Worm (Caenorhabditis elegans) whole organism, young adult: ENCODE measurements around the gene fbxb-84.

Experiments
- B0019.2 ChIP-seq: fragments of 200-800 bp; sonication (Bioruptor generic); conservative IDR thresholded peaks from 2 replicates; pipeline ENCODE4 v1.3.6; 2022; ENCODE audit warnings: missing genetic modification reagents, missing genetic modification characterization, missing compliant biosample characterization
- B0035.1 ChIP-seq: sonication (generic microtip); optimal IDR thresholded peaks from 2 replicates; lab custom pipeline; 2016; ENCODE audit warnings: missing genetic modification characterization, mild to moderate bottlenecking, missing compliant biosample characterization, missing genotype, missing genetic modification reagents
- B0336.3 ChIP-seq: fragments of 200-800 bp; sonication (Bioruptor generic); IDR thresholded peaks from 2 replicates; pipeline ENCODE4 v1.3.6; 2022; ENCODE audit warnings: missing genetic modification characterization, missing compliant biosample characterization
- F10E7.11 ChIP-seq: sonication (generic microtip); optimal IDR thresholded peaks from 2 replicates; lab custom pipeline; 2017; ENCODE audit warnings: mild to moderate bottlenecking, missing genetic modification characterization, moderate library complexity, missing compliant biosample characterization
- F23B12.7 ChIP-seq: sonication (generic microtip); optimal IDR thresholded peaks from 2 replicates; lab custom pipeline; 2017; ENCODE audit warnings: missing genetic modification characterization, mild to moderate bottlenecking, missing compliant biosample characterization, antibody characterized with exemption, moderate library complexity; ENCODE audit not compliant: insufficient read depth
- F49E8.2 ChIP-seq: sonication (generic microtip); optimal IDR thresholded peaks from 3 replicates; lab custom pipeline; 2017; ENCODE audit warnings: missing genetic modification characterization, mild to moderate bottlenecking, missing compliant biosample characterization, antibody characterized with exemption, moderate library complexity; ENCODE audit not compliant: insufficient read depth
- F57C9.4 ChIP-seq: sonication (generic microtip); optimal IDR thresholded peaks from 2 replicates; lab custom pipeline; 2017; ENCODE audit warnings: mild to moderate bottlenecking, missing genetic modification characterization, missing compliant biosample characterization
- T26A5.8 ChIP-seq: sonication (generic microtip); optimal IDR thresholded peaks from 2 replicates; lab custom pipeline; 2016; ENCODE audit warnings: missing genetic modification characterization, missing compliant biosample characterization
- Y53G8AR.9 ChIP-seq: fragments of 200-800 bp; sonication (Bioruptor generic); conservative IDR thresholded peaks from 2 replicates; pipeline ENCODE4 v1.3.6; 2022; ENCODE audit warnings: missing genetic modification reagents, missing genetic modification characterization, missing compliant biosample characterization
- Y56A3A.18 ChIP-seq: fragments of 200-800 bp; sonication (Bioruptor generic); IDR thresholded peaks from 2 replicates; pipeline ENCODE4 v1.3.6; 2022; ENCODE audit warnings: missing genetic modification reagents, missing genetic modification characterization, missing compliant biosample characterization
- attf-3 ChIP-seq: fragments of 200-800 bp; sonication (Bioruptor generic); conservative IDR thresholded peaks from 2 replicates; pipeline ENCODE4 v1.3.6; 2022; ENCODE audit warnings: missing genetic modification reagents, missing genetic modification characterization, missing compliant biosample characterization
- attf-5 ChIP-seq: fragments of 200-800 bp; sonication (Bioruptor generic); optimal IDR thresholded peaks from 2 replicates; lab custom pipeline; 2018; ENCODE audit warnings: mild to moderate bottlenecking, missing genetic modification characterization, missing compliant biosample characterization
- attf-6 ChIP-seq: fragments of 200-800 bp; sonication (Bioruptor generic); IDR thresholded peaks from 2 replicates; pipeline ENCODE4 v1.3.6; 2022; ENCODE audit warnings: missing genetic modification reagents, missing genetic modification characterization, missing compliant biosample characterization
- ccch-3 ChIP-seq: fragments of 200-800 bp; sonication (Bioruptor generic); optimal IDR thresholded peaks from 2 replicates; lab custom pipeline; 2018; ENCODE audit warnings: mild to moderate bottlenecking, missing genetic modification characterization, missing compliant biosample characterization
- ceh-27 ChIP-seq: fragments of 200-800 bp; sonication (Bioruptor generic); optimal IDR thresholded peaks from 2 replicates; lab custom pipeline; 2018; ENCODE audit warnings: mild to moderate bottlenecking, missing genetic modification characterization, moderate library complexity, missing compliant biosample characterization
- ceh-40 ChIP-seq: fragments of 200-800 bp; sonication (Bioruptor generic); IDR thresholded peaks from 2 replicates; pipeline ENCODE4 v1.3.6; 2022; ENCODE audit warnings: missing genetic modification characterization, missing compliant biosample characterization
- chd-7 ChIP-seq: sonication (generic microtip); optimal IDR thresholded peaks from 2 replicates; lab custom pipeline; 2016; ENCODE audit warnings: mild to moderate bottlenecking, missing genetic modification characterization, moderate library complexity, missing compliant biosample characterization
- die-1 ChIP-seq: sonication (generic microtip); optimal IDR thresholded peaks from 2 replicates; lab custom pipeline; 2016; ENCODE audit warnings: missing genotype, mild to moderate bottlenecking, missing genetic modification characterization, missing compliant biosample characterization
- dpff-1 ChIP-seq: sonication (generic microtip); optimal IDR thresholded peaks from 2 replicates; lab custom pipeline; 2017; ENCODE audit warnings: mild to moderate bottlenecking, missing genetic modification characterization, missing compliant biosample characterization
- efl-1 ChIP-seq: fragments of 150-350 bp; optimal IDR thresholded peaks from 2 replicates; lab custom pipeline; 2014; ENCODE audit warnings: missing biosample characterization, missing genetic modification reagents, missing genetic modification characterization
- ekl-4 ChIP-seq: fragments of 200-800 bp; sonication (Bioruptor generic); IDR thresholded peaks from 2 replicates; pipeline ENCODE4 v1.3.6; 2022; ENCODE audit warnings: missing genetic modification reagents, missing genetic modification characterization, missing compliant biosample characterization
- hlh-12 ChIP-seq: sonication (generic microtip); optimal IDR thresholded peaks from 2 replicates; lab custom pipeline; 2016; ENCODE audit warnings: missing genetic modification characterization, missing compliant biosample characterization
- hmg-1.2 ChIP-seq: fragments of 200-800 bp; sonication (Bioruptor generic); IDR thresholded peaks from 2 replicates; pipeline ENCODE4 v1.3.6; 2022; ENCODE audit warnings: missing genetic modification reagents, missing genetic modification characterization, missing compliant biosample characterization
- let-526 ChIP-seq: fragments of 200-800 bp; sonication (Bioruptor generic); IDR thresholded peaks from 2 replicates; pipeline ENCODE4 v1.3.6; 2022; ENCODE audit warnings: missing genetic modification reagents, missing genetic modification characterization, missing compliant biosample characterization
- let-607 ChIP-seq, 2 experiments: fragments of 200-800 bp in 1 of 2; sonication (Bioruptor generic) in 1 of 2; sonication (generic microtip) in 1 of 2; optimal IDR thresholded peaks; 2 replicates each; lab custom pipeline; 2016 to 2018; ENCODE audit warnings: mild to moderate bottlenecking in 2 of 2, missing compliant biosample characterization in 2 of 2, missing genetic modification characterization in 2 of 2, moderate library complexity in 2 of 2, missing genotype in 1 of 2
- lin-26 ChIP-seq: fragments of 200-800 bp; sonication (Bioruptor generic); IDR thresholded peaks from 2 replicates; pipeline ENCODE4 v1.3.6; 2022; ENCODE audit warnings: missing genetic modification reagents, missing genetic modification characterization, missing compliant biosample characterization
- lin-54 ChIP-seq: fragments of 200-800 bp; sonication (Bioruptor generic); optimal IDR thresholded peaks from 2 replicates; lab custom pipeline; 2018; ENCODE audit warnings: mild to moderate bottlenecking, missing genetic modification characterization, missing compliant biosample characterization
- lsy-27 ChIP-seq: sonication (generic microtip); optimal IDR thresholded peaks from 2 replicates; lab custom pipeline; 2017; ENCODE audit warnings: missing genetic modification characterization, mild to moderate bottlenecking, missing compliant biosample characterization, antibody characterized with exemption, missing genotype, borderline replicate concordance; ENCODE audit not compliant: insufficient read depth
- madf-3 ChIP-seq: fragments of 200-800 bp; sonication (Bioruptor generic); IDR thresholded peaks from 2 replicates; pipeline ENCODE4 v1.3.6; 2022; ENCODE audit warnings: missing genetic modification reagents, missing genetic modification characterization, missing compliant biosample characterization
- mcd-1 ChIP-seq: fragments of 200-800 bp; sonication (Bioruptor generic); IDR thresholded peaks from 2 replicates; pipeline ENCODE4 v1.3.6; 2022; ENCODE audit warnings: missing genetic modification reagents, missing genetic modification characterization, missing compliant biosample characterization
- mxl-1 ChIP-seq: sonication (generic microtip); optimal IDR thresholded peaks from 2 replicates; lab custom pipeline; 2016; ENCODE audit warnings: missing genetic modification characterization, missing compliant biosample characterization
- nfyb-1 ChIP-seq: fragments of 200-800 bp; sonication (Bioruptor generic); IDR thresholded peaks from 2 replicates; pipeline ENCODE4 v1.3.6; 2022; ENCODE audit warnings: missing genetic modification reagents, missing genetic modification characterization, missing compliant biosample characterization
- nhr-80 ChIP-seq: sonication (generic microtip); optimal IDR thresholded peaks from 2 replicates; lab custom pipeline; 2016; ENCODE audit warnings: missing genetic modification characterization, missing compliant biosample characterization
- nhr-90 ChIP-seq: sonication (generic microtip); optimal IDR thresholded peaks from 2 replicates; lab custom pipeline; 2016; ENCODE audit warnings: missing genotype, mild to moderate bottlenecking, missing genetic modification characterization, missing compliant biosample characterization
- pha-4 ChIP-seq: fragments of 150-350 bp; sonication (generic microtip); optimal IDR thresholded peaks from 2 replicates; lab custom pipeline; 2014; ENCODE audit warnings: missing biosample characterization, missing genetic modification reagents, missing genetic modification characterization
- sea-2 ChIP-seq: fragments of 200-800 bp; sonication (Bioruptor generic); IDR thresholded peaks from 2 replicates; pipeline ENCODE4 v1.3.6; 2022; ENCODE audit warnings: missing genetic modification characterization, missing compliant biosample characterization
- snpc-1.3 ChIP-seq: sonication (generic microtip); optimal IDR thresholded peaks from 2 replicates; lab custom pipeline; 2017; ENCODE audit warnings: missing genetic modification characterization, mild to moderate bottlenecking, missing compliant biosample characterization, antibody characterized with exemption, moderate library complexity, missing genotype, missing genetic modification reagents; ENCODE audit not compliant: insufficient read depth
- xnd-1 ChIP-seq: sonication (generic microtip); optimal IDR thresholded peaks from 2 replicates; lab custom pipeline; 2016; ENCODE audit warnings: missing genotype, missing genetic modification reagents, missing genetic modification characterization, missing compliant biosample characterization
- zim-3 ChIP-seq: sonication (generic microtip); optimal IDR thresholded peaks from 2 replicates; lab custom pipeline; 2017; ENCODE audit warnings: mild to moderate bottlenecking, missing genetic modification characterization, moderate library complexity, missing compliant biosample characterization
- ztf-18 ChIP-seq: sonication (generic microtip); optimal IDR thresholded peaks from 2 replicates; lab custom pipeline; 2016; ENCODE audit warnings: missing genotype, mild to moderate bottlenecking, missing genetic modification characterization, missing compliant biosample characterization
- ztf-25 ChIP-seq: fragments of 200-800 bp; sonication (Bioruptor generic); IDR thresholded peaks from 2 replicates; pipeline ENCODE4 v1.3.6; 2022; ENCODE audit warnings: missing genetic modification reagents, missing genetic modification characterization, missing compliant biosample characterization
- ztf-28 ChIP-seq: fragments of 200-800 bp; sonication (Bioruptor generic); IDR thresholded peaks from 2 replicates; pipeline ENCODE4 v1.3.6; 2022; ENCODE audit warnings: missing genetic modification reagents, missing genetic modification characterization, missing compliant biosample characterization

Gene fbxb-84

ce11 chrIII:146369-146768 lies at the start of gene fbxb-84:
fbxb-84 (minus strand) TSS chrIII:146469.
- TF ChIP-seq hmg-1.2 (GFP tag; lab: Robert Waterston, UW): no peak
- TF ChIP-seq B0336.3 (GFP tag; lab: Robert Waterston, UW): no peak
- no peak for TF ChIP-seq lin-26 (GFP tag; lab: Robert Waterston, UW)
- TF ChIP-seq F10E7.11 (tag; lab: Kevin White, UChicago): no peak
- no peak for TF ChIP-seq F23B12.7 (tag; lab: Kevin White, UChicago)
- no peak for TF ChIP-seq F57C9.4 (tag; lab: Kevin White, UChicago)
- TF ChIP-seq hlh-12 (tag; lab: Kevin White, UChicago): no peak
- TF ChIP-seq T26A5.8: no peak
- TF ChIP-seq ekl-4 (GFP tag; lab: Robert Waterston, UW): no peak
- TF ChIP-seq pha-4 (tag; lab: Kevin White, UChicago): no peak
- no peak for TF ChIP-seq F49E8.2 (tag; lab: Kevin White, UChicago)
- no peak for TF ChIP-seq lsy-27
- TF ChIP-seq, all 124 proteins: peak for 0

ce11 chrIII:194160-194559 lies 47.9 kb upstream of the fbxb-84 start, which contains the start of gene F40G9.17:
F40G9.17 (plus strand) TSS chrIII:194460.
- TF ChIP-seq let-607 (tag; optimal IDR thresholded peaks at IDR 0.05; lab: Kevin White, UChicago) (no peak), dpff-1 (tag; lab: Kevin White, UChicago) (no peak), Y56A3A.18 (no peak), Y53G8AR.9 (GFP tag; lab: Robert Waterston, UW) (no peak), attf-6 (no peak), ceh-40 (GFP tag; lab: Robert Waterston, UW) (no peak), nhr-80 (tag; lab: Kevin White, UChicago) (no peak), chd-7 (no peak), attf-5 (GFP tag; lab: Kevin White, UChicago) (no peak), sea-2 (GFP tag; lab: Robert Waterston, UW) (no peak), hmg-1.2 (GFP tag; lab: Robert Waterston, UW) (no peak), B0019.2 (GFP tag; lab: Robert Waterston, UW) (no peak), efl-1 (GFP tag; lab: Kevin White, UChicago) (no peak), madf-3 (GFP tag; lab: Robert Waterston, UW) (no peak), B0035.1 (tag; lab: Kevin White, UChicago) (no peak), ztf-25 (GFP tag; lab: Robert Waterston, UW) (no peak), attf-3 (GFP tag; lab: Robert Waterston, UW) (no peak), zim-3 (tag; lab: Kevin White, UChicago) (no peak), lin-54 (GFP tag; lab: Kevin White, UChicago) (no peak)

ce11 chrIII:191803-192202 lies 45.5 kb upstream of the fbxb-84 start, which contains the start of gene sec-20:
sec-20 (plus strand) TSS chrIII:192103.
- TF ChIP-seq nfyb-1 (no peak), nhr-90 (tag; lab: Kevin White, UChicago) (no peak), let-526 (no peak), lsy-27 (no peak), mxl-1 (tag; lab: Kevin White, UChicago) (no peak), ccch-3 (GFP tag; lab: Kevin White, UChicago) (no peak), attf-5 (GFP tag; lab: Kevin White, UChicago) (no peak), lin-54 (GFP tag; lab: Kevin White, UChicago) (no peak), die-1 (tag; lab: Kevin White, UChicago) (no peak), ceh-27 (no peak), xnd-1 (no peak), snpc-1.3 (no peak), ztf-18 (no peak), hmg-1.2 (GFP tag; lab: Robert Waterston, UW) (no peak), ztf-28 (GFP tag; lab: Robert Waterston, UW) (no peak), mcd-1 (GFP tag; lab: Robert Waterston, UW) (no peak)
